Worm (Caenorhabditis elegans): ENCODE results near the gene F40G9.18.

DNA sequence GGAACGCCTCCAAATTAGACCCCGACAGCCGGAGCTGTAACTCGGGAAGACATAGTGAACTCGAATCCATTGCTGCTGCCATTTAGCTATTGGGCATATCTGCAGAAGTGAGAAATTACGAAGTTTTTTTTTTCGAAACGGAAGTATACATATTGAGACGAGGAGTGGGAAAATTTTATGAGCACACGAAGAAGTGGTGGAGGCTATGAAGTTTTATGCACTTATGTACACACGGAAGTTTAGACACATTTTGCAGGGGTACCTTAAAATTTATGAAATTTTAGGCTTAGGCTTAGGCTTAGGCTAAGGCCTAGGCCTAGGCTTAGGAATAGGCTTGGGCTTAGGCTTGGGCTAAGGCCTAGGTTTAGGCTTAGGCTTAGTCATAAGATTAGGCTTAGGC, 37.6 kb upstream of the F40G9.18 start, which contains the start of gene W10C4.1:
- no peak for TF ChIP-seq flt-1 (GFP tag; IDR thresholded peaks at IDR 0.05)
- no peak for TF ChIP-seq ztf-29 (GFP tag; IDR thresholded peaks at IDR 0.05)
- TF ChIP-seq T22C8.4 (GFP tag; IDR thresholded peaks at IDR 0.05) = no peak
- no peak for TF ChIP-seq ztf-23 (GFP tag; IDR thresholded peaks at IDR 0.05)
- no peak for TF ChIP-seq cog-1 (tag; optimal IDR thresholded peaks at IDR 0.05)
- TF ChIP-seq klf-2 (GFP tag; conservative IDR thresholded peaks at IDR 0.05) = no peak
- no peak for TF ChIP-seq tab-1 (GFP tag; IDR thresholded peaks at IDR 0.05)
- TF ChIP-seq ref-1 (GFP tag; conservative IDR thresholded peaks at IDR 0.05) = no peak
- no peak for TF ChIP-seq med-1 (GFP tag; optimal IDR thresholded peaks at IDR 0.05; ENCODE audit: insufficient read depth)

All from whole organism, midembryonic.